Worm (Caenorhabditis elegans): Measurements from ENCODE around the gene nhr-234.

- TF ChIP-seq pqm-1 (tag; optimal IDR thresholded peaks at IDR 0.05) (no peak), fkh-10 (GFP tag; optimal IDR thresholded peaks at IDR 0.05) (no peak)
Measured at ce11 chrII:12621908-12622566, 14.4 kb upstream of the nhr-234 start, which contains the start of gene nspe-8.

Measured in whole organism, late embryonic.